Worm (Caenorhabditis elegans) whole organism, late embryonic: ENCODE data around the gene C37E2.2.

Experiments
- F13H6.1 ChIP-seq: sonication (generic microtip); optimal IDR thresholded peaks from 2 replicates; lab custom pipeline; 2016; ENCODE audit warnings: missing genetic modification characterization, missing compliant biosample characterization
- K09A11.1 ChIP-seq: sonication (generic microtip); optimal IDR thresholded peaks from 2 replicates; lab custom pipeline; 2017; ENCODE audit warnings: antibody characterized with exemption, mild to moderate bottlenecking, missing genetic modification characterization, missing compliant biosample characterization; ENCODE audit not compliant: insufficient read depth
- ahr-1 ChIP-seq: sonication (generic microtip); optimal IDR thresholded peaks from 2 replicates; lab custom pipeline; 2016; ENCODE audit warnings: missing genetic modification characterization, missing compliant biosample characterization
- ceh-19 ChIP-seq: fragments of 200-800 bp; sonication (Bioruptor generic); optimal IDR thresholded peaks from 2 replicates; lab custom pipeline; 2018; ENCODE audit warnings: mild to moderate bottlenecking, missing genetic modification characterization, missing compliant biosample characterization
- ceh-22 ChIP-seq: sonication (generic microtip); optimal IDR thresholded peaks from 2 replicates; lab custom pipeline; 2017; ENCODE audit warnings: missing biosample characterization, missing genetic modification characterization
- ceh-24 ChIP-seq: sonication (generic microtip); optimal IDR thresholded peaks from 2 replicates; lab custom pipeline; 2016; ENCODE audit warnings: mild to moderate bottlenecking, missing genetic modification characterization, missing compliant biosample characterization
- ceh-30 ChIP-seq: fragments of 150-350 bp; optimal IDR thresholded peaks from 2 replicates; lab custom pipeline; 2014; ENCODE audit warnings: missing biosample characterization, missing genetic modification characterization
- ceh-48 ChIP-seq: sonication (generic microtip); optimal IDR thresholded peaks from 2 replicates; lab custom pipeline; 2016; ENCODE audit warnings: missing genetic modification characterization, inconsistent platforms, missing compliant biosample characterization
- che-1 ChIP-seq: sonication (generic microtip); optimal IDR thresholded peaks from 2 replicates; lab custom pipeline; 2016; ENCODE audit warnings: mild to moderate bottlenecking, missing genetic modification characterization, missing compliant biosample characterization
- dve-1 ChIP-seq: sonication (generic microtip); optimal IDR thresholded peaks from 2 replicates; lab custom pipeline; 2017; ENCODE audit warnings: antibody characterized with exemption, mild to moderate bottlenecking, missing genetic modification characterization, missing compliant biosample characterization
- elt-2 ChIP-seq: sonication (generic microtip); optimal IDR thresholded peaks from 2 replicates; lab custom pipeline; 2016; ENCODE audit warnings: missing genetic modification reagents, missing genetic modification characterization, missing compliant biosample characterization
- elt-4 ChIP-seq: sonication (generic microtip); optimal IDR thresholded peaks from 2 replicates; lab custom pipeline; 2016; ENCODE audit warnings: missing genetic modification characterization, missing compliant biosample characterization
- ets-4 ChIP-seq: sonication (generic microtip); optimal IDR thresholded peaks from 2 replicates; lab custom pipeline; 2016; ENCODE audit warnings: missing genetic modification characterization, missing compliant biosample characterization
- eyg-1 ChIP-seq: sonication (generic microtip); optimal IDR thresholded peaks from 2 replicates; lab custom pipeline; 2016; ENCODE audit warnings: missing genotype, missing genetic modification characterization, missing compliant biosample characterization
- fkh-10 ChIP-seq: fragments of 150-350 bp; optimal IDR thresholded peaks from 2 replicates; lab custom pipeline; 2014; ENCODE audit warnings: missing biosample characterization, missing genetic modification reagents, missing genetic modification characterization
- fkh-6 ChIP-seq: sonication (generic microtip); optimal IDR thresholded peaks from 2 replicates; lab custom pipeline; 2016; ENCODE audit warnings: missing genetic modification characterization, missing compliant biosample characterization
- gmeb-2 ChIP-seq: sonication (generic microtip); optimal IDR thresholded peaks from 2 replicates; lab custom pipeline; 2016; ENCODE audit warnings: missing genetic modification characterization, inconsistent platforms, missing compliant biosample characterization
- hlh-13 ChIP-seq: fragments of 200-800 bp; sonication (Bioruptor generic); optimal IDR thresholded peaks from 2 replicates; lab custom pipeline; 2018; ENCODE audit warnings: mild to moderate bottlenecking, missing genetic modification characterization, missing compliant biosample characterization
- hlh-15 ChIP-seq: sonication (generic microtip); optimal IDR thresholded peaks from 2 replicates; lab custom pipeline; 2016; ENCODE audit warnings: missing genetic modification characterization, missing compliant biosample characterization
- hlh-6 ChIP-seq: sonication (generic microtip); optimal IDR thresholded peaks from 2 replicates; lab custom pipeline; 2016; ENCODE audit warnings: missing genotype, missing genetic modification characterization, missing compliant biosample characterization
- lin-11 ChIP-seq: fragments of 200-800 bp; sonication (Bioruptor generic); optimal IDR thresholded peaks from 2 replicates; lab custom pipeline; 2018; ENCODE audit warnings: mild to moderate bottlenecking, missing genetic modification characterization, missing compliant biosample characterization
- madf-2 ChIP-seq: sonication (generic microtip); optimal IDR thresholded peaks from 2 replicates; lab custom pipeline; 2017; ENCODE audit warnings: missing genetic modification characterization, missing compliant biosample characterization
- mec-3 ChIP-seq: sonication (generic microtip); optimal IDR thresholded peaks from 2 replicates; lab custom pipeline; 2016; ENCODE audit warnings: borderline replicate concordance, missing genetic modification characterization, missing compliant biosample characterization
- nfya-1 ChIP-seq: sonication (generic microtip); optimal IDR thresholded peaks from 2 replicates; lab custom pipeline; 2017; ENCODE audit warnings: missing genetic modification characterization, mild to moderate bottlenecking, missing compliant biosample characterization, antibody characterized with exemption, moderate library complexity
- nhr-11 ChIP-seq: fragments of 150-350 bp; optimal IDR thresholded peaks from 2 replicates; lab custom pipeline; 2014; ENCODE audit warnings: missing biosample characterization, missing genetic modification characterization
- npax-4 ChIP-seq: sonication (generic microtip); optimal IDR thresholded peaks from 2 replicates; lab custom pipeline; 2016; ENCODE audit warnings: missing genetic modification characterization, missing compliant biosample characterization
- pag-3 ChIP-seq: sonication (generic microtip); optimal IDR thresholded peaks from 2 replicates; lab custom pipeline; 2016; ENCODE audit warnings: missing compliant biosample characterization, missing genetic modification characterization, borderline replicate concordance
- pax-1 ChIP-seq: fragments of 150-350 bp; optimal IDR thresholded peaks from 2 replicates; lab custom pipeline; 2014; ENCODE audit warnings: missing biosample characterization, missing genetic modification characterization
- pha-4 ChIP-seq: fragments of 150-350 bp; optimal IDR thresholded peaks from 2 replicates; lab custom pipeline; 2018; ENCODE audit warnings: missing biosample characterization, missing genetic modification reagents, missing genetic modification characterization
- pros-1 ChIP-seq: fragments of 150-350 bp; optimal IDR thresholded peaks from 2 replicates; lab custom pipeline; 2014; ENCODE audit warnings: missing biosample characterization, missing genetic modification reagents, missing genetic modification characterization
- ref-2 ChIP-seq: sonication (generic microtip); optimal IDR thresholded peaks from 2 replicates; lab custom pipeline; 2016; ENCODE audit warnings: missing genetic modification characterization, missing compliant biosample characterization
- rnt-1 ChIP-seq: sonication (generic microtip); optimal IDR thresholded peaks from 2 replicates; lab custom pipeline; 2016; ENCODE audit warnings: missing genetic modification characterization, missing compliant biosample characterization
- syd-9 ChIP-seq: sonication (generic microtip); optimal IDR thresholded peaks from 2 replicates; lab custom pipeline; 2016; ENCODE audit warnings: mild to moderate bottlenecking, missing genetic modification characterization, moderate library complexity, missing compliant biosample characterization
- tbx-2 ChIP-seq: sonication (generic microtip); optimal IDR thresholded peaks from 2 replicates; lab custom pipeline; 2016; ENCODE audit warnings: missing genetic modification characterization, missing compliant biosample characterization
- ttx-3 ChIP-seq: sonication (generic microtip); optimal IDR thresholded peaks from 2 replicates; lab custom pipeline; 2016; ENCODE audit warnings: missing genetic modification reagents, missing genetic modification characterization, missing compliant biosample characterization
- unc-42 ChIP-seq: sonication (generic microtip); optimal IDR thresholded peaks from 2 replicates; lab custom pipeline; 2016; ENCODE audit warnings: missing genotype, missing genetic modification characterization, missing compliant biosample characterization
- ztf-16 ChIP-seq: sonication (generic microtip); optimal IDR thresholded peaks from 2 replicates; lab custom pipeline; 2017; ENCODE audit warnings: missing genetic modification characterization, missing compliant biosample characterization

C37E2.2 gene

DNA sequence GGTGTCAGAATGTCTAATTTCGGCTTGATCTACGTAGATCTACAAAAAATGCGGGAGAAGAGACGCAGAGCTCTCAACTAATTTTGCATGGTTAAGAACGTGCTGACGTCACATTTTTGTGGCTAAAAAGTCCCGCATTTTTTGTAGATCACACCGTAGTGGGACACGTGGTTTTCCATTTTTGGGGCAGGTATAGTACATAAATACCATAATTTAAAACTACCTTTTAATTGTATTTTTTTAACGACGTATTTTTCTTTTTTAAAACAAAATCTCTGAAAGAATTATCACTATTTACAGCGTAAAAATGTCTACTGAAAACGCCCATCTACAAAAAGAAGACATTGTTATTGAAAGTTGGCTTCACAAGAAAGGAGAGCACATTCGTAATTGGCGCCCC is 28.4 kb upstream of the C37E2.2 start, which contains the start of gene akt-2:
Gene akt-2, plus strand, starts transcription at position 301 of the 400 bp plus-strand sequence.
- TF ChIP-seq ceh-22 (no peak), hlh-13 (GFP tag; lab: Kevin White, UChicago) (no peak), ceh-19 (GFP tag; lab: Kevin White, UChicago) (no peak), rnt-1 (tag; lab: Kevin White, UChicago) (no peak), ceh-24 (no peak), syd-9 (tag; lab: Kevin White, UChicago) (no peak), mec-3 (no peak), fkh-6 (no peak), ceh-48 (tag; lab: Kevin White, UChicago) (no peak), unc-42 (tag; lab: Kevin White, UChicago) (no peak), nfya-1 (tag; lab: Kevin White, UChicago) (no peak), hlh-6 (tag; lab: Kevin White, UChicago) (no peak), ref-2 (tag; lab: Kevin White, UChicago) (no peak), elt-2 (no peak)
- TF ChIP-seq, all 69 proteins: peak for 0

DNA sequence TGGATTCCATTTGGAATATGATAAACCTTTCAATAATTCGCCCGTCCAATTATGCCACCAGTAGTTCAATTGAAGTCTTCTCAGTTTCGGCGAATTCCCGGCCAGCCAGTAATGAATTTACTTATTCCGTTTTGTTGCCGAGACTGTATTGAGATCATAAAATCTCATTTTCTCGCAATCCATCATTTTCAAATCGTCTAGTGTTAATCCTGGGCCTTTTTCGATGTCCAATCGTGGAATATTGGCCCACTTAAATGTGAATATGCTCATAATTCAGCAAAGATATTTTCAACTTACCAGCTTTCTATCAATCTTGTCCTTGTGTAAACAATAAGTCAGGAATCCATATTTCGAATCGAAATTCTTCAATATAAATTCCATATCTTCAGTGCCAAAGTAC is 23.2 kb upstream of the C37E2.2 start:
- TF ChIP-seq ets-4 (tag; lab: Kevin White, UChicago) (no peak), F13H6.1 (tag; lab: Kevin White, UChicago) (no peak), ceh-30 (tag; lab: Kevin White, UChicago) (no peak), pag-3 (no peak), ceh-19 (GFP tag; lab: Kevin White, UChicago) (no peak), fkh-6 (no peak), pha-4 (no peak), ttx-3 (tag; lab: Kevin White, UChicago) (no peak)

DNA sequence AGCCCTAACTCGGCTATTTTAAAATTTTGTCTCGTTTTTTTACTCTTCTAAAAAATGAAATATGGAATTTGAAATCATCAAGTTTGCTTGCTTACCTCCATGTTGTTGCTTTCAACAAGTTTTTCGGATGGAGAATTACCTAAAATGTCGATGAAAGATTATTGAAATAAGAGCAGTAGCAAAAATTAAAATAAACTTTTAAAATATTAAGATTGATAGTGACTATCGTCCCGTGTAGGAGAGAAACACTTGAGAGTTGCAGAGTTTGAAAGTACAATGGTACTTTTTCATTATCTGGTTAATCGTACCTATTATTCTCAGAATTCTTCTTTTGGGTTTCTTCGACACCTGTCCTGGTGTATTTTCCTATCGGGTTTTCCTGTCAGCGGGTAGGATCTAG is 18.9 kb upstream of the C37E2.2 start, which contains the start of gene ceh-90:
Gene ceh-90, minus strand, starts transcription at position 101 of the 400 bp plus-strand sequence.
- no peak for TF ChIP-seq eyg-1 (tag; lab: Kevin White, UChicago)
- TF ChIP-seq tbx-2 (tag; lab: Kevin White, UChicago), result no peak
- TF ChIP-seq npax-4, result no peak
- no peak for TF ChIP-seq fkh-10 (GFP tag; lab: Kevin White, UChicago)
- TF ChIP-seq ceh-24, result no peak
- TF ChIP-seq madf-2, result no peak
- no peak for TF ChIP-seq mec-3
- TF ChIP-seq K09A11.1 (tag; lab: Kevin White, UChicago), result no peak
- TF ChIP-seq pros-1 (tag; lab: Kevin White, UChicago), result no peak
- no peak for TF ChIP-seq nfya-1 (tag; lab: Kevin White, UChicago)
- no peak for TF ChIP-seq nhr-11 (tag; lab: Kevin White, UChicago)
- no peak for TF ChIP-seq pha-4
- TF ChIP-seq pax-1, result no peak

DNA sequence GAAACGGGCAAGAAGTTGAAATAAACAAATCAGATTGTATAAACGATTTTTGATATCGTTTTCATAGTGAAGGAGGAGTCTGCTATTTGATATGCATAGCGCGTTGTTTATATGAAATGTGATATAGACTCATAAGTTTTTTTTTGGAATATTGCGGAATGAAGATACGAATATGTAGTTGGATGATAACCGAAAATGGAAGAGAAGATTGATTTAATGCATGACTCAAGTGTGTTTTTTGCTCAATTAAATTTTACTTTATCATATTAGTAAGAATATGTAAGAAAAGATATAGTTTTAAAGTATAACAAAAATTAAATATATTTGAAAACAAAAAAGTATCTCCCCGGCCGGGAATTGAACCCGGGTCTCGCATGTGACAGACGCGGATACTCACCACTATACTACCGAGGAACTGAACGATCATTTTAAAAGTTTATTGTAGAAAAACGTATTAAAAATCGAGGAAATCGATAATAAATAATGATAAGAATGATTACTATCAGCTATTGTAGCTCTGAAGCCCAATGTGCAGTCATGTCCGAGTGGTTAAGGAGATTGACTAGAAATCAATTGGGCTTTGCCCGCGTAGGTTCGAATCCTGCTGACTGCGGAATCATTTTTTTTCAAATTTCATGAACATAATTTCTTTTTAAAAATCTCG is 14.0 kb upstream of the C37E2.2 start, which contains the start of gene lgc-25:
Gene lgc-25, minus strand, starts transcription at position 51 of the 664 bp plus-strand sequence.
- TF ChIP-seq che-1 (tag; lab: Kevin White, UChicago) (no peak), eyg-1 (tag; lab: Kevin White, UChicago) (no peak), pax-1 (no peak), elt-4 (tag; lab: Kevin White, UChicago) (no peak), hlh-15 (tag; lab: Kevin White, UChicago) (no peak), ahr-1 (tag; lab: Kevin White, UChicago) (no peak), ref-2 (tag; lab: Kevin White, UChicago) (no peak), fkh-6 (no peak), F13H6.1 (tag; lab: Kevin White, UChicago) (no peak), ztf-16 (tag; lab: Kevin White, UChicago) (no peak), dve-1 (tag; lab: Kevin White, UChicago) (no peak), mec-3 (no peak), lin-11 (tag; lab: Kevin White, UChicago) (no peak), nhr-11 (tag; lab: Kevin White, UChicago) (no peak), gmeb-2 (tag; lab: Kevin White, UChicago) (no peak)
